Fruit fly (Drosophila melanogaster) whole organism, embryonic: ENCODE data around the gene CG42232.
A peak's percentile ranks its signal among the peaks of the same experiment; 100 is the strongest.

Experiments used
- B-H1 ChIP-seq: fragments of 200-800 bp; sonication (Bioruptor generic); IDR thresholded peaks from 3 replicates; pipeline ENCODE4 v1.3.6; 2022; ENCODE audit warnings: missing biosample characterization, missing genetic modification characterization
- Bteb2 ChIP-seq: fragments of 200-800 bp; sonication (Bioruptor generic); optimal IDR thresholded peaks from 2 replicates; lab custom pipeline; 2016; ENCODE audit warnings: missing biosample characterization, missing genetic modification characterization
- CG10147 ChIP-seq: fragments of 200-800 bp; sonication (Bioruptor generic); optimal IDR thresholded peaks from 2 replicates; lab custom pipeline; 2019; ENCODE audit warnings: missing biosample characterization, mild to moderate bottlenecking, missing genetic modification characterization, moderate library complexity
- CG10209 ChIP-seq: fragments of 200-800 bp; sonication (Bioruptor generic); optimal IDR thresholded peaks from 3 replicates; lab custom pipeline; 2017; ENCODE audit warnings: missing biosample characterization, mild to moderate bottlenecking, missing genetic modification characterization, missing genetic modification reagents
- CG10267 ChIP-seq: fragments of 200-800 bp; sonication (Bioruptor generic); optimal IDR thresholded peaks from 2 replicates; lab custom pipeline; 2018; ENCODE audit warnings: missing biosample characterization, mild to moderate bottlenecking, missing genetic modification characterization, moderate library complexity
- CG11456 ChIP-seq: fragments of 200-800 bp; sonication (Bioruptor generic); IDR thresholded peaks from 3 replicates; pipeline ENCODE4 v1.3.6; 2022; ENCODE audit warnings: missing biosample characterization, missing genetic modification characterization
- CG12236 ChIP-seq: fragments of 200-800 bp; sonication (Bioruptor generic); optimal IDR thresholded peaks from 2 replicates; lab custom pipeline; 2016; ENCODE audit warnings: missing biosample characterization, missing genetic modification characterization
- CG15073 ChIP-seq: fragments of 200-800 bp; sonication (Bioruptor generic); optimal IDR thresholded peaks from 2 replicates; lab custom pipeline; 2016; ENCODE audit warnings: missing biosample characterization, missing genetic modification characterization
- CG1647 ChIP-seq: fragments of 200-800 bp; sonication (Bioruptor generic); optimal IDR thresholded peaks from 3 replicates; lab custom pipeline; 2016; ENCODE audit warnings: missing biosample characterization, missing genetic modification characterization
- CG16779 ChIP-seq: fragments of 200-800 bp; sonication (Bioruptor generic); IDR thresholded peaks from 2 replicates; pipeline ENCODE4 v1.3.6; 2022; ENCODE audit warnings: missing biosample characterization, missing genetic modification characterization
- CG17568 ChIP-seq: fragments of 200-800 bp; sonication (Bioruptor generic); optimal IDR thresholded peaks from 2 replicates; lab custom pipeline; 2018; ENCODE audit warnings: missing biosample characterization, mild to moderate bottlenecking, missing genetic modification characterization, moderate library complexity
- CG17829 ChIP-seq: fragments of 200-800 bp; optimal IDR thresholded peaks from 2 replicates; lab custom pipeline; 2019; ENCODE audit warnings: missing biosample characterization, mild to moderate bottlenecking, missing genetic modification characterization, moderate library complexity
- CG18476 ChIP-seq: fragments of 200-800 bp; sonication (Bioruptor generic); optimal IDR thresholded peaks from 2 replicates; lab custom pipeline; 2016; ENCODE audit warnings: missing biosample characterization, mild to moderate bottlenecking, missing genetic modification characterization
- CG4707 ChIP-seq: fragments of 200-800 bp; sonication (Bioruptor generic); optimal IDR thresholded peaks from 2 replicates; lab custom pipeline; 2018; ENCODE audit warnings: missing biosample characterization, mild to moderate bottlenecking, missing genetic modification characterization, moderate library complexity
- CG6272 ChIP-seq: fragments of 200-800 bp; sonication (Bioruptor generic); IDR thresholded peaks from 2 replicates; pipeline ENCODE4 v1.3.6; 2022; ENCODE audit warnings: missing biosample characterization, missing genetic modification characterization
- CG7987 ChIP-seq: fragments of 200-800 bp; sonication (Bioruptor generic); optimal IDR thresholded peaks from 2 replicates; lab custom pipeline; 2018; ENCODE audit warnings: missing biosample characterization, mild to moderate bottlenecking, missing genetic modification characterization, moderate library complexity
- CG8359 ChIP-seq: fragments of 200-800 bp; sonication (Bioruptor generic); optimal IDR thresholded peaks from 2 replicates; lab custom pipeline; 2017; ENCODE audit warnings: missing biosample characterization, mild to moderate bottlenecking, missing genetic modification characterization, borderline replicate concordance
- CG8765 ChIP-seq: fragments of 200-800 bp; sonication (Bioruptor generic); IDR thresholded peaks from 2 replicates; pipeline ENCODE4 v1.3.6; 2022; ENCODE audit warnings: missing biosample characterization, missing genetic modification characterization
- CTCF ChIP-seq: fragments of 200-800 bp; sonication (Bioruptor generic); optimal IDR thresholded peaks from 2 replicates; lab custom pipeline; 2017; ENCODE audit warnings: missing biosample characterization, mild to moderate bottlenecking, missing genetic modification characterization, moderate library complexity
- CoRest ChIP-seq: fragments of 200-800 bp; sonication (Bioruptor generic); optimal IDR thresholded peaks from 3 replicates; lab custom pipeline; 2018; ENCODE audit warnings: missing biosample characterization, mild to moderate bottlenecking, missing genetic modification characterization, moderate library complexity
- CrebB ChIP-seq: fragments of 200-800 bp; sonication (Bioruptor generic); optimal IDR thresholded peaks from 3 replicates; lab custom pipeline; 2018; ENCODE audit warnings: missing biosample characterization, mild to moderate bottlenecking, missing genetic modification characterization
- D19B ChIP-seq: fragments of 200-800 bp; sonication (Bioruptor generic); optimal IDR thresholded peaks from 2 replicates; lab custom pipeline; 2017; ENCODE audit warnings: missing biosample characterization, mild to moderate bottlenecking, missing genetic modification characterization
- Dek ChIP-seq: fragments of 200-800 bp; sonication (Bioruptor generic); optimal IDR thresholded peaks from 3 replicates; lab custom pipeline; 2019; ENCODE audit warnings: missing biosample characterization, mild to moderate bottlenecking, missing genetic modification characterization, moderate library complexity
- E2f1 ChIP-seq: fragments of 200-800 bp; sonication (Bioruptor generic); IDR thresholded peaks from 2 replicates; pipeline ENCODE4 v1.3.6; 2022; ENCODE audit warnings: missing biosample characterization, missing genetic modification characterization
- Ets65A ChIP-seq: fragments of 200-800 bp; sonication (Bioruptor generic); peaks from one replicate; lab custom pipeline; 2016; ENCODE audit warnings: missing biosample characterization, missing genetic modification characterization
- Fer1 ChIP-seq: fragments of 200-800 bp; sonication (Bioruptor generic); optimal IDR thresholded peaks from 2 replicates; lab custom pipeline; 2017; ENCODE audit warnings: missing biosample characterization, mild to moderate bottlenecking, missing genetic modification characterization
- Hand ChIP-seq: fragments of 200-800 bp; sonication (Bioruptor generic); optimal IDR thresholded peaks from 2 replicates; lab custom pipeline; 2017; ENCODE audit warnings: mild to moderate bottlenecking, missing biosample characterization, missing genetic modification reagents, missing genetic modification characterization
- Hmr ChIP-seq: fragments of 200-800 bp; sonication (Bioruptor generic); optimal IDR thresholded peaks from 3 replicates; lab custom pipeline; 2017; ENCODE audit warnings: mild to moderate bottlenecking, missing biosample characterization, missing genetic modification reagents, missing genetic modification characterization
- NC2α ChIP-seq: fragments of 200-800 bp; sonication (Bioruptor generic); optimal IDR thresholded peaks from 2 replicates; lab custom pipeline; 2016; ENCODE audit warnings: missing biosample characterization, missing genetic modification characterization
- Side ChIP-seq: fragments of 200-800 bp; sonication (Bioruptor generic); optimal IDR thresholded peaks from 2 replicates; lab custom pipeline; 2016; ENCODE audit warnings: missing biosample characterization, missing genetic modification characterization
- Sry-β ChIP-seq: fragments of 200-800 bp; sonication (Bioruptor generic); optimal IDR thresholded peaks from 2 replicates; lab custom pipeline; 2018; ENCODE audit warnings: missing biosample characterization, mild to moderate bottlenecking, missing genetic modification characterization, moderate library complexity
- Xbp1 ChIP-seq: fragments of 200-800 bp; sonication (Bioruptor generic); optimal IDR thresholded peaks from 3 replicates; lab custom pipeline; 2016; ENCODE audit warnings: missing biosample characterization, mild to moderate bottlenecking, missing genetic modification characterization
- ac ChIP-seq: fragments of 200-800 bp; sonication (Bioruptor generic); optimal IDR thresholded peaks from 3 replicates; lab custom pipeline; 2017; ENCODE audit warnings: missing biosample characterization, mild to moderate bottlenecking, missing genetic modification characterization
- bsh ChIP-seq, 2 experiments: fragments of 200-800 bp; sonication (Bioruptor generic); optimal IDR thresholded peaks; 2 replicates each; lab custom pipeline; 2017 to 2018; ENCODE audit warnings: mild to moderate bottlenecking in 2 of 2, missing biosample characterization in 2 of 2, missing genetic modification characterization in 2 of 2, moderate library complexity in 1 of 2
- btn ChIP-seq: fragments of 200-800 bp; sonication (Bioruptor generic); optimal IDR thresholded peaks from 2 replicates; lab custom pipeline; 2016; ENCODE audit warnings: missing biosample characterization, missing genetic modification characterization
- cad ChIP-seq: fragments of >200 bp; optimal IDR thresholded peaks from 2 replicates; lab custom pipeline; 2017; ENCODE audit warnings: missing biosample characterization, missing genetic modification characterization
- chinmo ChIP-seq: fragments of 200-800 bp; sonication (Bioruptor generic); IDR thresholded peaks from 4 replicates; pipeline ENCODE4 v1.3.6; 2022; ENCODE audit warnings: missing biosample characterization, missing genetic modification characterization; ENCODE audit not compliant: partially characterized antibody
- dmrt11E ChIP-seq: fragments of 200-800 bp; sonication (Bioruptor generic); optimal IDR thresholded peaks from 3 replicates; lab custom pipeline; 2018; ENCODE audit warnings: missing biosample characterization, mild to moderate bottlenecking, missing genetic modification characterization, moderate library complexity
- esg ChIP-seq: fragments of 200-800 bp; sonication (Bioruptor generic); conservative IDR thresholded peaks from 2 replicates; pipeline ENCODE4 v1.3.6; 2022; ENCODE audit warnings: missing biosample characterization, missing genetic modification characterization
- fru ChIP-seq: fragments of >200 bp; optimal IDR thresholded peaks from 2 replicates; lab custom pipeline; 2017
- nau ChIP-seq: fragments of 200-800 bp; sonication (Bioruptor generic); optimal IDR thresholded peaks from 3 replicates; lab custom pipeline; 2017; ENCODE audit warnings: missing biosample characterization, mild to moderate bottlenecking, missing genetic modification characterization, missing genetic modification reagents
- pb ChIP-seq: fragments of 200-800 bp; sonication (Bioruptor generic); optimal IDR thresholded peaks from 3 replicates; lab custom pipeline; 2016; ENCODE audit warnings: missing biosample characterization, missing genetic modification characterization
- pita ChIP-seq: fragments of 200-800 bp; sonication (Bioruptor generic); optimal IDR thresholded peaks from 2 replicates; lab custom pipeline; 2017; ENCODE audit warnings: missing biosample characterization, mild to moderate bottlenecking, missing genetic modification characterization
- psq ChIP-seq: fragments of 200-800 bp; sonication (Bioruptor generic); optimal IDR thresholded peaks from 2 replicates; lab custom pipeline; 2017; ENCODE audit warnings: missing biosample characterization, missing genetic modification characterization
- ranshi ChIP-seq: fragments of 200-800 bp; sonication (Bioruptor generic); IDR thresholded peaks from 2 replicates; pipeline ENCODE4 v1.3.6; 2022; ENCODE audit warnings: missing biosample characterization, missing genetic modification characterization
- run ChIP-seq: fragments of 200-800 bp; sonication (Bioruptor generic); optimal IDR thresholded peaks from 3 replicates; lab custom pipeline; 2018; ENCODE audit warnings: missing biosample characterization, mild to moderate bottlenecking, missing genetic modification characterization
- sima ChIP-seq: fragments of 200-800 bp; sonication (Bioruptor generic); optimal IDR thresholded peaks from 2 replicates; lab custom pipeline; 2016; ENCODE audit warnings: missing biosample characterization, missing genetic modification characterization
- slp2 ChIP-seq: fragments of 200-800 bp; sonication (Bioruptor generic); optimal IDR thresholded peaks from 2 replicates; lab custom pipeline; 2016; ENCODE audit warnings: missing biosample characterization, missing genetic modification characterization
- tgo ChIP-seq: fragments of 200-800 bp; sonication (Bioruptor generic); IDR thresholded peaks from 3 replicates; pipeline ENCODE4 v1.3.6; 2022; ENCODE audit warnings: missing biosample characterization, missing genetic modification characterization
- twi ChIP-seq: fragments of 200-800 bp; optimal IDR thresholded peaks from 2 replicates; lab custom pipeline; 2019; ENCODE audit warnings: missing biosample characterization, mild to moderate bottlenecking, missing genetic modification characterization, moderate library complexity
- vfl ChIP-seq: fragments of 200-800 bp; sonication (Bioruptor generic); optimal IDR thresholded peaks from 2 replicates; lab custom pipeline; 2016; ENCODE audit warnings: missing biosample characterization, missing genetic modification characterization
- vnd ChIP-seq: fragments of 200-800 bp; sonication (Bioruptor generic); IDR thresholded peaks from 3 replicates; pipeline ENCODE4 v1.3.6; 2022; ENCODE audit warnings: missing biosample characterization, missing genetic modification characterization; ENCODE audit not compliant: partially characterized antibody

Gene CG42232

DNA sequence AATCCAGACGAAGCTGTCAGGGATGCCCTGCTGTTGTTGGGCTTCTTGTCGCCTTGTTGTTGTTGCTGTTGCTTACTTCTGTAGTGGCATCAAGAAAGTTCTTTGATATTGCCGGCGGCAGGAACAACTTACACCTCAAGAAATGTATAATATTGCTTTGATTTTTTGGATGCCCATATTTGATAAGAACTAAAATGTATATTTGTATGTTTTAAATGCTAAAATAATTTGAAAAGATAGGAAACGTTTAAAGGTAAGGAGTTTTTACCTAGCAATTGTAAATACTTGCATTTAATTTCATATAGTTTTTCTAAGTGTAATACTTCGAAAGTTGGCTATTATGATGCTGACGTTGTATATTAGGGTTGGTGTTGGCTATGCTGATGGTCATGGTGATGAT, 40.7 kb upstream of the CG42232 start (continued):
- TF ChIP-seq Side (GFP tag; lab: Kevin White, UChicago): no peak
- no peak for TF ChIP-seq chinmo (GFP tag; lab: Robert Waterston, UW)
- no peak for TF ChIP-seq CG8359 (GFP tag; lab: Kevin White, UChicago)
- no peak for TF ChIP-seq B-H1 (GFP tag; lab: Robert Waterston, UW)
- TF ChIP-seq CrebB (tag; lab: Kevin White, UChicago): no peak
- no peak for TF ChIP-seq CG7987 (GFP tag; lab: Kevin White, UChicago)
- no peak for TF ChIP-seq ac (GFP tag; lab: Kevin White, UChicago)
- 0 out of 3 replicates have a peak, but pooled peaks have one; percentile 19 for TF ChIP-seq tgo
- TF ChIP-seq E2f1 (GFP tag; lab: Robert Waterston, UW): no peak
- no peak for TF ChIP-seq Sry-β (GFP tag; lab: Kevin White, UChicago)
- peak; percentile 35 for TF ChIP-seq CoRest
- no peak for TF ChIP-seq CG6272 (GFP tag; lab: Robert Waterston, UW)
- no peak for TF ChIP-seq CG1647 (GFP tag; lab: Kevin White, UChicago)
- no peak for TF ChIP-seq D19B
- peak; percentile 48 for TF ChIP-seq Fer1 (GFP tag; lab: Kevin White, UChicago)
- no peak for TF ChIP-seq CTCF (GFP tag; lab: Kevin White, UChicago)
- peak; percentile 37 for TF ChIP-seq CG10267 (tag; lab: Kevin White, UChicago)
- TF ChIP-seq CG8765 (GFP tag; lab: Robert Waterston, UW): no peak
- no peak for TF ChIP-seq psq (GFP tag; lab: Kevin White, UChicago)
- peak; percentile 35 for TF ChIP-seq dmrt11E (tag; lab: Kevin White, UChicago)
- no peak for TF ChIP-seq pb (GFP tag; lab: Kevin White, UChicago)
- peak; percentile 40 for TF ChIP-seq Hmr
- no peak for TF ChIP-seq CG18476 (GFP tag; lab: Kevin White, UChicago)
- peak in 1 of 2 experiments; percentile 69 for TF ChIP-seq bsh (GFP tag; optimal IDR thresholded peaks at IDR 0.05; lab: Kevin White, UChicago)
- no peak for TF ChIP-seq CG16779 (GFP tag; lab: Robert Waterston, UW)
- peak; percentile 44 for TF ChIP-seq CG17829 (tag; lab: Kevin White, UChicago)
- TF ChIP-seq slp2 (GFP tag; lab: Kevin White, UChicago): no peak
- TF ChIP-seq nau (GFP tag; lab: Kevin White, UChicago): no peak
- TF ChIP-seq NC2α (GFP tag; lab: Kevin White, UChicago): no peak
- no peak for TF ChIP-seq twi (tag; lab: Kevin White, UChicago)
- TF ChIP-seq btn (GFP tag; lab: Kevin White, UChicago): no peak
- no peak for TF ChIP-seq pita (GFP tag; lab: Kevin White, UChicago)
- TF ChIP-seq run (tag; lab: Kevin White, UChicago): no peak
- TF ChIP-seq Xbp1 (GFP tag; lab: Kevin White, UChicago): peak; percentile 3
- no peak for TF ChIP-seq CG4707 (GFP tag; lab: Kevin White, UChicago)
- TF ChIP-seq CG10147 (GFP tag; lab: Kevin White, UChicago): peak; percentile 18
- no peak for TF ChIP-seq Dek (tag; lab: Kevin White, UChicago)
- no peak for TF ChIP-seq fru (lab: Kevin White, UChicago)
- no peak for TF ChIP-seq CG17568 (GFP tag; lab: Kevin White, UChicago)
- TF ChIP-seq vnd (GFP tag; lab: Robert Waterston, UW): no peak
- peak; percentile 1 for TF ChIP-seq Hand (GFP tag; lab: Kevin White, UChicago)
- TF ChIP-seq vfl (GFP tag; lab: Kevin White, UChicago): no peak
- no peak for TF ChIP-seq Ets65A (GFP tag; lab: Kevin White, UChicago)
- no peak for TF ChIP-seq cad
- TF ChIP-seq CG15073: no peak
- TF ChIP-seq sima: no peak
- TF ChIP-seq CG10209 (GFP tag; lab: Kevin White, UChicago): no peak
- no peak for TF ChIP-seq Bteb2 (GFP tag; lab: Kevin White, UChicago)
- no peak for TF ChIP-seq CG11456 (GFP tag; lab: Robert Waterston, UW)
- no peak for TF ChIP-seq ranshi (GFP tag; lab: Robert Waterston, UW)
- no peak for TF ChIP-seq CG12236 (GFP tag; lab: Kevin White, UChicago)
- TF ChIP-seq esg (GFP tag; lab: Robert Waterston, UW): 0 out of 2 replicates have a peak, but pooled peaks have one; percentile 20
